Worm (Caenorhabditis elegans) whole organism, young adult: ENCODE results near the gene Y52E8A.3.

Source experiments
- D2030.7 ChIP-seq: fragments of 200-800 bp; sonication (Bioruptor generic); IDR thresholded peaks from 2 replicates; pipeline ENCODE4 v1.3.6; 2022; ENCODE audit warnings: missing genetic modification reagents, missing genetic modification characterization, missing compliant biosample characterization
- F22D6.2 ChIP-seq: sonication (generic microtip); optimal IDR thresholded peaks from 2 replicates; lab custom pipeline; 2016; ENCODE audit warnings: mild to moderate bottlenecking, missing genetic modification characterization, missing compliant biosample characterization
- F33H1.4 ChIP-seq: fragments of 200-800 bp; sonication (Bioruptor generic); IDR thresholded peaks from 2 replicates; pipeline ENCODE4 v1.3.6; 2022; ENCODE audit warnings: missing genetic modification reagents, missing genetic modification characterization, missing compliant biosample characterization
- F39B2.1 ChIP-seq: fragments of 200-800 bp; sonication (Bioruptor generic); IDR thresholded peaks from 2 replicates; pipeline ENCODE4 v1.3.6; 2022; ENCODE audit warnings: missing genetic modification reagents, missing genetic modification characterization, missing compliant biosample characterization
- Y56A3A.18 ChIP-seq: fragments of 200-800 bp; sonication (Bioruptor generic); IDR thresholded peaks from 2 replicates; pipeline ENCODE4 v1.3.6; 2022; ENCODE audit warnings: missing genetic modification reagents, missing genetic modification characterization, missing compliant biosample characterization
- Y95B8A.8 ChIP-seq: fragments of 200-800 bp; sonication (Bioruptor generic); IDR thresholded peaks from 2 replicates; pipeline ENCODE4 v1.3.6; 2022; ENCODE audit warnings: missing genetic modification reagents, missing genetic modification characterization, missing compliant biosample characterization
- akir-1 ChIP-seq: fragments of 200-800 bp; sonication (Bioruptor generic); optimal IDR thresholded peaks from 2 replicates; lab custom pipeline; 2018; ENCODE audit warnings: mild to moderate bottlenecking, missing genetic modification characterization, moderate library complexity, missing compliant biosample characterization
- ama-1 ChIP-seq, 3 experiments: fragments of 150-350 bp in 1 of 3; sonication (generic microtip) in 2 of 3; optimal IDR thresholded peaks; 2 replicates each; lab custom pipeline; 2014 to 2018; ENCODE audit warnings: missing biosample characterization in 2 of 3, missing genetic modification characterization in 2 of 3, missing genetic modification reagents in 2 of 3
- atf-7 ChIP-seq: sonication (generic microtip); optimal IDR thresholded peaks from 2 replicates; lab custom pipeline; 2017; ENCODE audit warnings: mild to moderate bottlenecking, missing genetic modification characterization, missing compliant biosample characterization
- attf-5 ChIP-seq: fragments of 200-800 bp; sonication (Bioruptor generic); optimal IDR thresholded peaks from 2 replicates; lab custom pipeline; 2018; ENCODE audit warnings: mild to moderate bottlenecking, missing genetic modification characterization, missing compliant biosample characterization
- bed-1 ChIP-seq: fragments of 200-800 bp; sonication (Bioruptor generic); IDR thresholded peaks from 2 replicates; pipeline ENCODE4 v1.3.6; 2022; ENCODE audit warnings: missing genetic modification reagents, missing genetic modification characterization, missing compliant biosample characterization
- bed-2 ChIP-seq: fragments of 200-800 bp; sonication (Bioruptor generic); IDR thresholded peaks from 2 replicates; pipeline ENCODE4 v1.3.6; 2022; ENCODE audit warnings: missing genetic modification reagents, missing genetic modification characterization, missing compliant biosample characterization
- ccch-3 ChIP-seq: fragments of 200-800 bp; sonication (Bioruptor generic); optimal IDR thresholded peaks from 2 replicates; lab custom pipeline; 2018; ENCODE audit warnings: mild to moderate bottlenecking, missing genetic modification characterization, missing compliant biosample characterization
- cebp-1 ChIP-seq, 2 experiments: fragments of 200-800 bp in 1 of 2; sonication (Bioruptor generic) in 1 of 2; sonication (generic microtip) in 1 of 2; IDR thresholded peaks in 1 of 2; optimal IDR thresholded peaks in 1 of 2; 2 replicates each; pipeline versions ENCODE4 v1.3.6 to Lab custom; 2017 to 2022; ENCODE audit warnings: missing compliant biosample characterization in 2 of 2, missing genetic modification characterization in 2 of 2, mild to moderate bottlenecking in 1 of 2, missing genetic modification reagents in 1 of 2, moderate library complexity in 1 of 2
- ceh-40 ChIP-seq: fragments of 200-800 bp; sonication (Bioruptor generic); IDR thresholded peaks from 2 replicates; pipeline ENCODE4 v1.3.6; 2022; ENCODE audit warnings: missing genetic modification characterization, missing compliant biosample characterization
- ceh-79 ChIP-seq: sonication (generic microtip); optimal IDR thresholded peaks from 2 replicates; lab custom pipeline; 2017; ENCODE audit warnings: mild to moderate bottlenecking, missing genetic modification characterization, missing compliant biosample characterization
- dpl-1 ChIP-seq: fragments of 150-350 bp; optimal IDR thresholded peaks from 2 replicates; lab custom pipeline; 2014; ENCODE audit warnings: missing biosample characterization, missing genetic modification reagents, missing genetic modification characterization
- gei-17 ChIP-seq: fragments of 200-800 bp; sonication (Bioruptor generic); optimal IDR thresholded peaks from 2 replicates; lab custom pipeline; 2018; ENCODE audit warnings: mild to moderate bottlenecking, missing genetic modification characterization, missing compliant biosample characterization
- hrde-1 ChIP-seq: sonication (generic microtip); optimal IDR thresholded peaks from 2 replicates; lab custom pipeline; 2016; ENCODE audit warnings: missing genetic modification characterization, mild to moderate bottlenecking, missing compliant biosample characterization, moderate library complexity, missing genotype, missing genetic modification reagents, borderline replicate concordance
- let-526 ChIP-seq: fragments of 200-800 bp; sonication (Bioruptor generic); IDR thresholded peaks from 2 replicates; pipeline ENCODE4 v1.3.6; 2022; ENCODE audit warnings: missing genetic modification reagents, missing genetic modification characterization, missing compliant biosample characterization
- let-607 ChIP-seq, 2 experiments: fragments of 200-800 bp in 1 of 2; sonication (Bioruptor generic) in 1 of 2; sonication (generic microtip) in 1 of 2; optimal IDR thresholded peaks; 2 replicates each; lab custom pipeline; 2016 to 2018; ENCODE audit warnings: mild to moderate bottlenecking in 2 of 2, missing compliant biosample characterization in 2 of 2, missing genetic modification characterization in 2 of 2, moderate library complexity in 2 of 2, missing genotype in 1 of 2
- lsl-1 ChIP-seq: fragments of 200-800 bp; sonication (Bioruptor generic); optimal IDR thresholded peaks from 2 replicates; lab custom pipeline; 2018; ENCODE audit warnings: mild to moderate bottlenecking, missing genetic modification characterization, moderate library complexity, missing compliant biosample characterization
- madf-8 ChIP-seq: fragments of 200-800 bp; sonication (Bioruptor generic); conservative IDR thresholded peaks from 2 replicates; pipeline ENCODE4 v1.3.6; 2022; ENCODE audit warnings: missing genetic modification reagents, missing genetic modification characterization, missing compliant biosample characterization
- mxl-1 ChIP-seq: sonication (generic microtip); optimal IDR thresholded peaks from 2 replicates; lab custom pipeline; 2016; ENCODE audit warnings: missing genetic modification characterization, missing compliant biosample characterization
- nfyb-1 ChIP-seq: fragments of 200-800 bp; sonication (Bioruptor generic); IDR thresholded peaks from 2 replicates; pipeline ENCODE4 v1.3.6; 2022; ENCODE audit warnings: missing genetic modification reagents, missing genetic modification characterization, missing compliant biosample characterization
- nhr-80 ChIP-seq: sonication (generic microtip); optimal IDR thresholded peaks from 2 replicates; lab custom pipeline; 2016; ENCODE audit warnings: missing genetic modification characterization, missing compliant biosample characterization
- pha-4 ChIP-seq: fragments of 150-350 bp; sonication (generic microtip); optimal IDR thresholded peaks from 2 replicates; lab custom pipeline; 2014; ENCODE audit warnings: missing biosample characterization, missing genetic modification reagents, missing genetic modification characterization
- repo-1 ChIP-seq: sonication (generic microtip); optimal IDR thresholded peaks from 2 replicates; lab custom pipeline; 2017; ENCODE audit warnings: mild to moderate bottlenecking, missing genetic modification characterization, missing compliant biosample characterization
- rpc-1 ChIP-seq, 2 experiments: fragments of 150-350 bp in 1 of 2; sonication (generic microtip) in 1 of 2; optimal IDR thresholded peaks; 2 replicates each; lab custom pipeline; 2014 to 2018; ENCODE audit warnings: missing biosample characterization in 1 of 2, missing genetic modification characterization in 1 of 2, missing genetic modification reagents in 1 of 2, missing genotype in 1 of 2
- sdz-38 ChIP-seq: sonication (generic microtip); optimal IDR thresholded peaks from 2 replicates; lab custom pipeline; 2016; ENCODE audit warnings: missing genotype, missing genetic modification characterization, missing compliant biosample characterization
- snpc-4 ChIP-seq, 5 experiments: fragments of 150-350 bp in 1 of 5; sonication (generic microtip) in 4 of 5; optimal IDR thresholded peaks; 2 replicates each; lab custom pipeline; 2014 to 2018; ENCODE audit warnings: missing genetic modification characterization in 5 of 5, missing biosample characterization in 3 of 5, antibody characterized with exemption in 2 of 5, mild to moderate bottlenecking in 2 of 5, missing compliant biosample characterization in 2 of 5, missing genotype in 2 of 5, moderate library complexity in 2 of 5, missing genetic modification reagents in 1 of 5
- somi-1 ChIP-seq: fragments of 200-800 bp; sonication (Bioruptor generic); optimal IDR thresholded peaks from 2 replicates; lab custom pipeline; 2018; ENCODE audit warnings: mild to moderate bottlenecking, missing genetic modification characterization, missing compliant biosample characterization
- sptf-2 ChIP-seq: fragments of 200-800 bp; sonication (Bioruptor generic); optimal IDR thresholded peaks from 2 replicates; lab custom pipeline; 2018; ENCODE audit warnings: mild to moderate bottlenecking, missing genetic modification characterization, missing compliant biosample characterization
- tbp1 ChIP-seq: fragments of 200-800 bp; sonication (Bioruptor generic); optimal IDR thresholded peaks from 2 replicates; lab custom pipeline; 2018; ENCODE audit warnings: mild to moderate bottlenecking, missing genetic modification characterization, missing compliant biosample characterization
- tbx-9 ChIP-seq: sonication (generic microtip); optimal IDR thresholded peaks from 2 replicates; lab custom pipeline; 2016; ENCODE audit warnings: borderline replicate concordance, missing genetic modification characterization, inconsistent platforms, missing compliant biosample characterization
- tlf-1 ChIP-seq: fragments of 200-800 bp; sonication (Bioruptor generic); optimal IDR thresholded peaks from 2 replicates; lab custom pipeline; 2018; ENCODE audit warnings: mild to moderate bottlenecking, missing genetic modification characterization, missing compliant biosample characterization
- unc-62 ChIP-seq: fragments of 150-350 bp; optimal IDR thresholded peaks from 2 replicates; lab custom pipeline; 2014; ENCODE audit warnings: missing biosample characterization, missing genetic modification reagents, missing genetic modification characterization
- zim-3 ChIP-seq: sonication (generic microtip); optimal IDR thresholded peaks from 2 replicates; lab custom pipeline; 2017; ENCODE audit warnings: mild to moderate bottlenecking, missing genetic modification characterization, moderate library complexity, missing compliant biosample characterization
- ztf-6 ChIP-seq: fragments of 200-800 bp; sonication (Bioruptor generic); IDR thresholded peaks from 2 replicates; pipeline ENCODE4 v1.3.6; 2022; ENCODE audit warnings: missing genetic modification reagents, missing genetic modification characterization, missing compliant biosample characterization

The Y52E8A.3 gene

ce11 chrII:4299227-4299703, 7.5 kb downstream of the Y52E8A.3 start, which contains the start of gene sco-1 (continued):
- TF ChIP-seq tbp1 (GFP tag; lab: Kevin White, UChicago) (peak; percentile 71), somi-1 (GFP tag; lab: Kevin White, UChicago) (peak; percentile 78), snpc-4 (GFP tag; optimal IDR thresholded peaks at IDR 0.05; lab: Kevin White, UChicago) (peak; percentile 35), snpc-4 (tag; optimal IDR thresholded peaks at IDR 0.05; lab: Kevin White, UChicago) (peak in 3 of 4 experiments; percentile 49 to 68 (median 54)), let-607 (tag; optimal IDR thresholded peaks at IDR 0.05; lab: Kevin White, UChicago) (peak; percentile 53 to 62), F33H1.4 (GFP tag; lab: Robert Waterston, UW) (peak; percentile 100), pha-4 (tag; lab: Kevin White, UChicago) (peak; percentile 96), let-526 (peak; percentile 88), repo-1 (tag; lab: Kevin White, UChicago) (peak; percentile 39), zim-3 (peak; percentile 54), F22D6.2 (tag; lab: Kevin White, UChicago) (peak; percentile 24), tlf-1 (GFP tag; lab: Kevin White, UChicago) (peak; percentile 81), akir-1 (GFP tag; lab: Kevin White, UChicago) (peak; percentile 53), gei-17 (GFP tag; lab: Kevin White, UChicago) (peak; percentile 56), ztf-6 (peak; percentile 90; the same call in 1 of the 2 replicates), lsl-1 (peak; percentile 79), atf-7 (tag; lab: Kevin White, UChicago) (peak; percentile 78), madf-8 (GFP tag; lab: Robert Waterston, UW) (peak; percentile 81), bed-2 (peak; percentile 95), attf-5 (GFP tag; lab: Kevin White, UChicago) (peak; percentile 89), dpl-1 (GFP tag; lab: Kevin White, UChicago) (peak; percentile 64), ceh-79 (tag; lab: Kevin White, UChicago) (no peak), Y56A3A.18 (GFP tag; lab: Robert Waterston, UW) (0 out of 2 replicates have a peak, but pooled peaks have one; percentile 79), hrde-1 (tag; lab: Kevin White, UChicago) (no peak), tbx-9 (tag; lab: Kevin White, UChicago) (no peak), ccch-3 (GFP tag; lab: Kevin White, UChicago) (peak; percentile 55), rpc-1 (optimal IDR thresholded peaks at IDR 0.05; lab: Kevin White, UChicago) (no peak), rpc-1 (tag; optimal IDR thresholded peaks at IDR 0.05; lab: Kevin White, UChicago) (no peak), cebp-1 (GFP tag; IDR thresholded peaks at IDR 0.05; lab: Robert Waterston, UW) (peak; percentile 70), cebp-1 (tag; optimal IDR thresholded peaks at IDR 0.05; lab: Kevin White, UChicago) (peak; percentile 84), bed-1 (GFP tag; lab: Robert Waterston, UW) (no peak), sdz-38 (no peak), unc-62 (no peak), ceh-40 (GFP tag; lab: Robert Waterston, UW) (no peak), nfyb-1 (GFP tag; lab: Robert Waterston, UW) (peak; percentile 95), sptf-2 (peak; percentile 53), mxl-1 (tag; lab: Kevin White, UChicago) (no peak), F39B2.1 (GFP tag; lab: Robert Waterston, UW) (no peak), D2030.7 (GFP tag; lab: Robert Waterston, UW) (peak; percentile 87)

ce11 chrII:4297259-4297658, 9.5 kb downstream of the Y52E8A.3 start:
- TF ChIP-seq ama-1 (optimal IDR thresholded peaks at IDR 0.05; lab: Kevin White, UChicago) (no peak), ama-1 (GFP tag; optimal IDR thresholded peaks at IDR 0.05; lab: Kevin White, UChicago) (no peak), nhr-80 (tag; lab: Kevin White, UChicago) (peak; percentile 35), Y95B8A.8 (GFP tag; lab: Robert Waterston, UW) (0 out of 2 replicates have a peak, but pooled peaks have one; percentile 41)
